Fruit fly (Drosophila melanogaster) whole organism, pupa: ENCODE results near the gene CG43673.

ENCODE experiments used
- CG14655 ChIP-seq: fragments of 200-800 bp; sonication (Bioruptor generic); optimal IDR thresholded peaks from 3 replicates; lab custom pipeline; 2017; ENCODE audit warnings: mild to moderate bottlenecking, missing biosample characterization, missing genetic modification reagents, missing genetic modification characterization
- CG34367 ChIP-seq: fragments of 200-800 bp; sonication (Bioruptor generic); optimal IDR thresholded peaks from 2 replicates; lab custom pipeline; 2018; ENCODE audit warnings: missing biosample characterization, mild to moderate bottlenecking, missing genetic modification characterization
- CG4496 ChIP-seq: fragments of 200-800 bp; sonication (Bioruptor generic); IDR thresholded peaks from 3 replicates; pipeline ENCODE4 v1.3.6; 2022; ENCODE audit warnings: missing biosample characterization, missing genetic modification characterization
- CG8301 ChIP-seq: fragments of 200-800 bp; sonication (Bioruptor generic); optimal IDR thresholded peaks from 2 replicates; lab custom pipeline; 2018; ENCODE audit warnings: missing biosample characterization, mild to moderate bottlenecking, missing genetic modification characterization
- CG9948 ChIP-seq: fragments of 200-800 bp; sonication (Bioruptor generic); optimal IDR thresholded peaks from 2 replicates; lab custom pipeline; 2018; ENCODE audit warnings: missing biosample characterization, mild to moderate bottlenecking, missing genetic modification characterization, moderate library complexity
- EcR ChIP-seq: fragments of 200-800 bp; sonication (Bioruptor generic); optimal IDR thresholded peaks from 3 replicates; lab custom pipeline; 2019; ENCODE audit warnings: missing biosample characterization, missing genetic modification characterization, mild to moderate bottlenecking, moderate library complexity, missing genetic modification reagents
- Ets98B ChIP-seq: fragments of 200-800 bp; sonication (Bioruptor generic); IDR thresholded peaks from 2 replicates; pipeline ENCODE4 v1.3.6; 2022; ENCODE audit warnings: missing biosample characterization, missing genetic modification characterization
- Pif1A ChIP-seq: fragments of 200-800 bp; sonication (Bioruptor generic); optimal IDR thresholded peaks from 3 replicates; lab custom pipeline; 2016; ENCODE audit warnings: missing biosample characterization, missing genetic modification characterization
- Snoo ChIP-seq: fragments of 200-800 bp; sonication (Bioruptor generic); optimal IDR thresholded peaks from 3 replicates; lab custom pipeline; 2017; ENCODE audit warnings: missing biosample characterization, mild to moderate bottlenecking, missing genetic modification characterization, inconsistent platforms
- gl ChIP-seq: fragments of 200-800 bp; sonication (Bioruptor generic); optimal IDR thresholded peaks from 2 replicates; lab custom pipeline; 2018; ENCODE audit warnings: missing biosample characterization, mild to moderate bottlenecking, missing genetic modification characterization
- rn ChIP-seq: fragments of 200-800 bp; sonication (Bioruptor generic); IDR thresholded peaks from 2 replicates; pipeline ENCODE4 v1.3.6; 2022; ENCODE audit warnings: missing biosample characterization, missing genetic modification characterization

DNA sequence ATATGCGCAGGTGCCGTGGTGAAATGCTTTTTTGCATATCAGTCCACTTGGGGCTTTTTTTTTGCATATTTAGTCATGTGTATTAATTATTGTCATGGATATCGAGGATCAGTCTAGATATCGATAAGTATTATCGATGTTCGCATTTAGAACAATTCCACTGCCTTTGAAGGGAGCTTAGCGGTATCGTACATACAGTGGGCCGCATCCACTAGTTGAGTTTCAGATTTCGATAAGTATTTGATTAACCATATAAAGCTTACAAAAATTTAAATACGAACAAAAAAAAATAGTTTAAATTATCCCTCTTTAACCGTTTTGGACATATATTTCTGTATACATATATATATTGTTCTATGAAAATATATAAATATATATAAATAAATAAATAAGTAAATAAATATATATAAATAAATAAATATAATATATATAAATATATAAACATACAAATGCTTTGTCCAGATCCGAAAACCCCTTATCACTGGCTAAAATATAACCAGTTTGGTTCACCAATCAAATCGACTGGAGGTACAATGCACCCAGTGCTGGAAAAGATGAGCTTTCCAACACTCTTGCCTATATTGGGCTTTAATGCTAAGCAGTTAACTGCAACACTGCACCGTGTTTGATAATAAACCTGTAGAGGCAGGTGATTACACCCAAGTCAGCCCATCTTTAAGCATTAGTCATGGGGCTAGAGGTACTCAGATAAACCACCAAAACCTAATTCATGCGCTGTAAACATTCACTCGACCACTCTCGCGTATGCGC is 24.1 kb downstream of the CG43673 start:
- TF ChIP-seq gl (tag; lab: Kevin White, UChicago) (no peak), CG4496 (GFP tag; lab: Robert Waterston, UW) (0 out of 3 replicates have a peak, but pooled peaks have one; percentile 32), CG8301 (no peak), EcR (GFP tag; lab: Kevin White, UChicago) (no peak), rn (GFP tag; lab: Robert Waterston, UW) (no peak), Snoo (tag; lab: Kevin White, UChicago) (no peak), CG14655 (GFP tag; lab: Kevin White, UChicago) (no peak), Pif1A (GFP tag; lab: Kevin White, UChicago) (no peak), CG9948 (tag; lab: Kevin White, UChicago) (peak; percentile 21), CG34367 (tag; lab: Kevin White, UChicago) (peak; percentile 0), Ets98B (GFP tag; lab: Robert Waterston, UW) (no peak)
